Worm (Caenorhabditis elegans) whole organism, L2 larva: Measurements from ENCODE around the gene gpch-1.

Source experiments
- C34F6.9 ChIP-seq: fragments of 150-350 bp; optimal IDR thresholded peaks from 2 replicates; lab custom pipeline; 2014; ENCODE audit warnings: missing biosample characterization, missing genetic modification characterization
- F13H6.1 ChIP-seq: sonication (generic microtip); optimal IDR thresholded peaks from 2 replicates; lab custom pipeline; 2016; ENCODE audit warnings: missing genetic modification characterization, missing compliant biosample characterization
- R02D3.7 ChIP-seq: fragments of 150-350 bp; optimal IDR thresholded peaks from 2 replicates; lab custom pipeline; 2014; ENCODE audit warnings: missing biosample characterization, missing genetic modification characterization
- Y55F3AM.14 ChIP-seq: fragments of 200-800 bp; sonication (Bioruptor generic); optimal IDR thresholded peaks from 2 replicates; lab custom pipeline; 2018; ENCODE audit warnings: mild to moderate bottlenecking, missing genetic modification characterization, missing compliant biosample characterization
- ama-1 ChIP-seq: fragments of 150-350 bp; optimal IDR thresholded peaks from 2 replicates; lab custom pipeline; 2018; ENCODE audit warnings: inconsistent platforms
- blmp-1 ChIP-seq: sonication (generic microtip); optimal IDR thresholded peaks from 2 replicates; lab custom pipeline; 2017; ENCODE audit warnings: missing genetic modification characterization, mild to moderate bottlenecking, missing compliant biosample characterization, antibody characterized with exemption, moderate library complexity; ENCODE audit not compliant: insufficient read depth
- ceh-16 ChIP-seq: fragments of 150-350 bp; optimal IDR thresholded peaks from 2 replicates; lab custom pipeline; 2014; ENCODE audit warnings: missing biosample characterization, missing genetic modification characterization
- ceh-82 ChIP-seq: fragments of 150-350 bp; optimal IDR thresholded peaks from 2 replicates; lab custom pipeline; 2014; ENCODE audit warnings: missing biosample characterization, missing genetic modification characterization
- crh-2 ChIP-seq: sonication (generic microtip); optimal IDR thresholded peaks from 2 replicates; lab custom pipeline; 2017; ENCODE audit warnings: missing biosample characterization, missing genetic modification characterization
- egl-27 ChIP-seq: sonication (generic microtip); optimal IDR thresholded peaks from 3 replicates; lab custom pipeline; 2017; ENCODE audit warnings: missing biosample characterization, missing genetic modification reagents, missing genetic modification characterization
- fos-1 ChIP-seq: fragments of 150-350 bp; optimal IDR thresholded peaks from 2 replicates; lab custom pipeline; 2014; ENCODE audit warnings: missing biosample characterization, missing genetic modification characterization
- gmeb-1 ChIP-seq: fragments of 150-350 bp; optimal IDR thresholded peaks from 2 replicates; lab custom pipeline; 2014; ENCODE audit warnings: missing biosample characterization, missing genetic modification characterization
- lin-39 ChIP-seq: fragments of 150-350 bp; optimal IDR thresholded peaks from 2 replicates; lab custom pipeline; 2014; ENCODE audit warnings: missing biosample characterization, missing genetic modification reagents, missing genetic modification characterization
- lsy-2 ChIP-seq, 2 experiments: fragments of 150-350 bp in 1 of 2; sonication (generic microtip) in 1 of 2; optimal IDR thresholded peaks; 2 replicates each; lab custom pipeline; 2014 to 2017; ENCODE audit warnings: missing biosample characterization in 2 of 2, missing genetic modification characterization in 2 of 2
- mab-5 ChIP-seq: fragments of 150-350 bp; optimal IDR thresholded peaks from 2 replicates; lab custom pipeline; 2014; ENCODE audit warnings: missing biosample characterization, missing genetic modification characterization
- mdl-1 ChIP-seq, 2 experiments: fragments of 150-350 bp in 1 of 2; sonication (generic microtip) in 1 of 2; optimal IDR thresholded peaks; 2 replicates each; lab custom pipeline; 2017; ENCODE audit warnings: missing biosample characterization in 2 of 2, missing genetic modification characterization in 2 of 2
- nhr-10 ChIP-seq: sonication (generic microtip); optimal IDR thresholded peaks from 2 replicates; lab custom pipeline; 2017; ENCODE audit warnings: missing biosample characterization, missing genetic modification characterization
- nhr-11 ChIP-seq: fragments of 150-350 bp; optimal IDR thresholded peaks from 2 replicates; lab custom pipeline; 2014; ENCODE audit warnings: missing biosample characterization, missing genetic modification characterization
- nhr-12 ChIP-seq: fragments of 150-350 bp; optimal IDR thresholded peaks from 2 replicates; lab custom pipeline; 2014; ENCODE audit warnings: missing biosample characterization, missing genetic modification characterization
- nhr-129 ChIP-seq: fragments of 150-350 bp; optimal IDR thresholded peaks from 2 replicates; lab custom pipeline; 2014; ENCODE audit warnings: missing biosample characterization, missing genetic modification characterization
- nhr-23 ChIP-seq: fragments of 150-350 bp; optimal IDR thresholded peaks from 2 replicates; lab custom pipeline; 2014; ENCODE audit warnings: missing biosample characterization, missing genetic modification reagents, missing genetic modification characterization
- nhr-237 ChIP-seq: fragments of 150-350 bp; optimal IDR thresholded peaks from 2 replicates; lab custom pipeline; 2014; ENCODE audit warnings: missing biosample characterization, missing genetic modification characterization
- nhr-25 ChIP-seq: fragments of 150-350 bp; sonication (generic microtip); optimal IDR thresholded peaks from 3 replicates; lab custom pipeline; 2014; ENCODE audit warnings: missing biosample characterization, missing genetic modification characterization
- peb-1 ChIP-seq: fragments of 150-350 bp; optimal IDR thresholded peaks from 2 replicates; lab custom pipeline; 2014; ENCODE audit warnings: missing biosample characterization, missing genetic modification characterization
- skn-1 ChIP-seq: sonication (generic microtip); optimal IDR thresholded peaks from 2 replicates; lab custom pipeline; 2017; ENCODE audit warnings: missing biosample characterization, missing genetic modification characterization
- sma-3 ChIP-seq: sonication (generic microtip); optimal IDR thresholded peaks from 2 replicates; lab custom pipeline; 2016; ENCODE audit warnings: missing genetic modification reagents, missing genetic modification characterization, missing compliant biosample characterization
- snpc-4 ChIP-seq: fragments of 150-350 bp; optimal IDR thresholded peaks from 2 replicates; lab custom pipeline; 2014; ENCODE audit warnings: missing biosample characterization, missing genetic modification characterization
- unc-55 ChIP-seq: fragments of 150-350 bp; sonication (generic microtip); optimal IDR thresholded peaks from 3 replicates; lab custom pipeline; 2014; ENCODE audit warnings: missing biosample characterization, missing genetic modification reagents, missing genetic modification characterization
- ztf-1 ChIP-seq: fragments of 200-800 bp; sonication (Bioruptor generic); conservative IDR thresholded peaks from 2 replicates; pipeline ENCODE4 v1.3.6; 2022; ENCODE audit warnings: missing genetic modification characterization, missing compliant biosample characterization
- ztf-11 ChIP-seq: sonication (generic microtip); optimal IDR thresholded peaks from 2 replicates; lab custom pipeline; 2017; ENCODE audit warnings: missing biosample characterization, missing genetic modification characterization

gpch-1 gene

ce11 chrIII:4408251-4408650 is at the start of gene gpch-1:
Gene gpch-1 (plus strand): TSS chrIII:4408551.
- TF ChIP-seq C34F6.9 (tag; lab: Kevin White, UChicago): no peak
- TF ChIP-seq lsy-2 (tag; optimal IDR thresholded peaks at IDR 0.05; lab: Kevin White, UChicago): no peak
- TF ChIP-seq mab-5 (tag; lab: Kevin White, UChicago): no peak
- TF ChIP-seq sma-3: no peak
- TF ChIP-seq nhr-10 (tag; lab: Kevin White, UChicago): no peak
- no peak for TF ChIP-seq crh-2 (tag; lab: Kevin White, UChicago)
- TF ChIP-seq mdl-1 (tag; optimal IDR thresholded peaks at IDR 0.05; lab: Kevin White, UChicago): no peak

ce11 chrIII:4359208-4359607 is 49.1 kb upstream of the gpch-1 start:
- peak in 1 of 2 experiments; percentile 2 for TF ChIP-seq lsy-2 (tag; optimal IDR thresholded peaks at IDR 0.05; lab: Kevin White, UChicago)
- no peak for TF ChIP-seq F13H6.1 (tag; lab: Kevin White, UChicago)
- TF ChIP-seq peb-1 (tag; lab: Kevin White, UChicago): no peak
- no peak for TF ChIP-seq ama-1 (lab: Kevin White, UChicago)
- no peak for TF ChIP-seq lin-39 (tag; lab: Kevin White, UChicago)
- TF ChIP-seq nhr-12: no peak
- TF ChIP-seq sma-3: no peak
- TF ChIP-seq, all 48 proteins: peak for 1

ce11 chrIII:4359900-4360299 is 48.5 kb upstream of the gpch-1 start:
- no peak for TF ChIP-seq ceh-16 (tag; lab: Kevin White, UChicago)

DNA sequence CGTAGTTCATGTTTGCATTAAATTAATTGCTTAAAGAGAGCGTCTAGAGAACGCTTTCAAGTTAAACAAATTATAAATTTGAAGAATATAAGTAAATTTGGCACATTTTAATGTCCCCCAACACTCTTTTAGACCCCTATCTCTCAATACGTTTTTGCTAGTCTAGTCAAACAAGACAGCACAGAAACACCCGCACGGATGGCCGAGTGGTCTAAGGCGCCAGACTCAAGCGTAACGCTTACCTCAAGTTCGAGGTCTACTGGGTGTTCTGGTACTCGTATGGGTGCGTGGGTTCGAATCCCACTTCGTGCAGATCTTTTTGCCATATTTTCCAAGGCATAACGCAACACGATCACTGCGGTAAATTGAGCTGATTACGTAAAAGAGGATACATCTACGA is 46.0 kb upstream of the gpch-1 start:
- TF ChIP-seq sma-3 (peak; percentile 31), fos-1 (tag; lab: Kevin White, UChicago) (peak; percentile 28), lsy-2 (tag; optimal IDR thresholded peaks at IDR 0.05; lab: Kevin White, UChicago) (no peak), nhr-237 (no peak), ztf-11 (no peak), mab-5 (tag; lab: Kevin White, UChicago) (no peak), R02D3.7 (tag; lab: Kevin White, UChicago) (no peak), Y55F3AM.14 (GFP tag; lab: Kevin White, UChicago) (no peak), lin-39 (tag; lab: Kevin White, UChicago) (no peak), F13H6.1 (tag; lab: Kevin White, UChicago) (peak; percentile 17), gmeb-1 (tag; lab: Kevin White, UChicago) (no peak)

- TF ChIP-seq nhr-237: no peak
- TF ChIP-seq fos-1 (tag; lab: Kevin White, UChicago): peak; percentile 29
- no peak for TF ChIP-seq nhr-25 (tag; lab: Kevin White, UChicago)
- peak; percentile 42 for TF ChIP-seq unc-55
- TF ChIP-seq lsy-2 (tag; optimal IDR thresholded peaks at IDR 0.05; lab: Kevin White, UChicago): peak in 1 of 2 experiments; percentile 10
- no peak for TF ChIP-seq snpc-4 (tag; lab: Kevin White, UChicago)
- TF ChIP-seq C34F6.9 (tag; lab: Kevin White, UChicago): peak; percentile 24
Observed at ce11 chrIII:4364974-4365373, 43.4 kb upstream of the gpch-1 start, which contains the start of gene ckb-1. Gene ckb-1 (plus strand): TSS chrIII:4365274.

- no peak for TF ChIP-seq egl-27 (tag; lab: Kevin White, UChicago)
- TF ChIP-seq nhr-11 (tag; lab: Kevin White, UChicago): no peak
- TF ChIP-seq nhr-10 (tag; lab: Kevin White, UChicago): no peak
- TF ChIP-seq blmp-1 (tag; lab: Kevin White, UChicago): no peak
- TF ChIP-seq gmeb-1 (tag; lab: Kevin White, UChicago): no peak
- TF ChIP-seq C34F6.9 (tag; lab: Kevin White, UChicago): no peak
- no peak for TF ChIP-seq skn-1 (tag; lab: Kevin White, UChicago)
- no peak for TF ChIP-seq unc-55
- no peak for TF ChIP-seq ztf-11
- TF ChIP-seq ceh-82: no peak
- TF ChIP-seq ztf-1 (GFP tag; lab: Robert Waterston, UW): no peak
- TF ChIP-seq nhr-129 (tag; lab: Kevin White, UChicago): no peak
- no peak for TF ChIP-seq nhr-23
- TF ChIP-seq nhr-25 (tag; lab: Kevin White, UChicago): no peak
Observed at ce11 chrIII:4367649-4368048, 40.7 kb upstream of the gpch-1 start, which contains the start of gene ckb-2. Gene ckb-2 (plus strand): TSS chrIII:4367949.
